Worm (Caenorhabditis elegans) whole organism, L1 larva: Measurements from ENCODE around the gene strd-1.

ENCODE experiments used
- C34B4.2 ChIP-seq: sonication (generic microtip); optimal IDR thresholded peaks from 2 replicates; lab custom pipeline; 2017; ENCODE audit warnings: mild to moderate bottlenecking, missing genetic modification characterization, missing compliant biosample characterization
- alr-1 ChIP-seq: fragments of 200-800 bp; sonication (Bioruptor generic); optimal IDR thresholded peaks from 2 replicates; lab custom pipeline; 2018; ENCODE audit warnings: borderline replicate concordance, mild to moderate bottlenecking, missing genetic modification characterization, missing compliant biosample characterization
- aly-2 ChIP-seq: fragments of 150-350 bp; optimal IDR thresholded peaks from 2 replicates; lab custom pipeline; 2014; ENCODE audit warnings: missing biosample characterization, missing genetic modification characterization
- ama-1 ChIP-seq: fragments of 150-350 bp; optimal IDR thresholded peaks from 2 replicates; lab custom pipeline; 2014
- blmp-1 ChIP-seq: fragments of 150-350 bp; optimal IDR thresholded peaks from 2 replicates; lab custom pipeline; 2014; ENCODE audit warnings: missing biosample characterization, missing genetic modification characterization
- ceh-8 ChIP-seq: fragments of 200-800 bp; sonication (Bioruptor generic); optimal IDR thresholded peaks from 2 replicates; lab custom pipeline; 2018; ENCODE audit warnings: mild to moderate bottlenecking, missing genetic modification characterization, moderate library complexity, missing compliant biosample characterization
- ceh-82 ChIP-seq, 3 experiments: fragments of 150-350 bp in 1 of 3; sonication (generic microtip) in 2 of 3; optimal IDR thresholded peaks; 2 replicates each; lab custom pipeline; 2014 to 2017; ENCODE audit warnings: missing biosample characterization in 3 of 3, missing genetic modification characterization in 3 of 3
- ceh-88 ChIP-seq: fragments of 200-800 bp; sonication (Bioruptor generic); IDR thresholded peaks from 2 replicates; pipeline ENCODE4 v1.3.6; 2022; ENCODE audit warnings: missing genetic modification characterization, missing compliant biosample characterization
- ceh-90 ChIP-seq: sonication (generic microtip); optimal IDR thresholded peaks from 2 replicates; lab custom pipeline; 2016; ENCODE audit warnings: missing genetic modification characterization, missing compliant biosample characterization
- ces-1 ChIP-seq: fragments of 150-350 bp; optimal IDR thresholded peaks from 2 replicates; lab custom pipeline; 2014; ENCODE audit warnings: missing biosample characterization, missing genetic modification reagents, missing genetic modification characterization
- dpl-1 ChIP-seq, 3 experiments: fragments of 150-350 bp in 2 of 3; sonication (generic microtip) in 1 of 3; optimal IDR thresholded peaks; 2 replicates each; lab custom pipeline; 2014 to 2017; ENCODE audit warnings: missing biosample characterization in 3 of 3, missing genetic modification characterization in 3 of 3, missing genetic modification reagents in 3 of 3
- egl-27 ChIP-seq, 2 experiments: fragments of 150-350 bp in 1 of 2; sonication (generic microtip); optimal IDR thresholded peaks; 3 replicates each; lab custom pipeline; 2017 to 2018; ENCODE audit warnings: missing biosample characterization in 2 of 2, missing genetic modification characterization in 2 of 2, missing genetic modification reagents in 2 of 2
- elt-2 ChIP-seq: sonication (generic microtip); optimal IDR thresholded peaks from 2 replicates; lab custom pipeline; 2016; ENCODE audit warnings: missing genetic modification characterization, mild to moderate bottlenecking, inconsistent platforms, missing compliant biosample characterization, missing genetic modification reagents
- elt-3 ChIP-seq, 6 experiments: fragments of 150-350 bp in 1 of 6; sonication (generic microtip); optimal IDR thresholded peaks; 2 replicates each; lab custom pipeline; 2017 to 2018; ENCODE audit warnings: missing biosample characterization in 6 of 6, missing genetic modification characterization in 6 of 6, inconsistent platforms in 1 of 6
- ets-5 ChIP-seq: fragments of 200-800 bp; sonication (Bioruptor generic); IDR thresholded peaks from 2 replicates; pipeline ENCODE4 v1.3.6; 2022; ENCODE audit warnings: missing genetic modification characterization, missing compliant biosample characterization
- fkh-10 ChIP-seq: sonication (generic microtip); optimal IDR thresholded peaks from 2 replicates; lab custom pipeline; 2017; ENCODE audit warnings: missing biosample characterization, missing genetic modification reagents, missing genetic modification characterization
- fkh-8 ChIP-seq: sonication (generic microtip); optimal IDR thresholded peaks from 2 replicates; lab custom pipeline; 2016; ENCODE audit warnings: mild to moderate bottlenecking, missing genetic modification characterization, missing compliant biosample characterization
- hlh-17 ChIP-seq: fragments of 200-800 bp; sonication (Bioruptor generic); optimal IDR thresholded peaks from 2 replicates; lab custom pipeline; 2018; ENCODE audit warnings: missing genetic modification characterization, mild to moderate bottlenecking, missing compliant biosample characterization, moderate library complexity, borderline replicate concordance
- irx-1 ChIP-seq: sonication (generic microtip); optimal IDR thresholded peaks from 2 replicates; lab custom pipeline; 2016; ENCODE audit warnings: missing genetic modification characterization, missing compliant biosample characterization
- jun-1 ChIP-seq: fragments of 150-350 bp; optimal IDR thresholded peaks from 2 replicates; lab custom pipeline; 2014; ENCODE audit warnings: missing biosample characterization, missing genetic modification reagents, missing genetic modification characterization
- lin-13 ChIP-seq: fragments of 150-350 bp; optimal IDR thresholded peaks from 2 replicates; lab custom pipeline; 2014; ENCODE audit warnings: missing biosample characterization, missing genetic modification reagents, missing genetic modification characterization
- lin-15B ChIP-seq: fragments of 150-350 bp; sonication (generic microtip); optimal IDR thresholded peaks from 3 replicates; lab custom pipeline; 2014; ENCODE audit warnings: missing biosample characterization, missing genetic modification characterization
- lin-35 ChIP-seq, 2 experiments: fragments of 150-350 bp; optimal IDR thresholded peaks; 2 replicates each; lab custom pipeline; 2014; ENCODE audit warnings: missing biosample characterization in 2 of 2, missing genetic modification characterization in 2 of 2, missing genetic modification reagents in 2 of 2
- lin-39 ChIP-seq: fragments of 150-350 bp; optimal IDR thresholded peaks from 2 replicates; lab custom pipeline; 2014; ENCODE audit warnings: missing biosample characterization, missing genetic modification reagents, missing genetic modification characterization
- lsy-2 ChIP-seq, 2 experiments: fragments of 150-350 bp; optimal IDR thresholded peaks; 2 replicates each; lab custom pipeline; 2014; ENCODE audit warnings: missing biosample characterization in 2 of 2, missing genetic modification characterization in 2 of 2
- mep-1 ChIP-seq: fragments of 150-350 bp; optimal IDR thresholded peaks from 2 replicates; lab custom pipeline; 2014; ENCODE audit warnings: missing biosample characterization, missing genetic modification characterization
- nhr-11 ChIP-seq: fragments of 150-350 bp; optimal IDR thresholded peaks from 2 replicates; lab custom pipeline; 2014; ENCODE audit warnings: missing biosample characterization, missing genetic modification characterization
- nhr-12 ChIP-seq: sonication (generic microtip); optimal IDR thresholded peaks from 2 replicates; lab custom pipeline; 2017; ENCODE audit warnings: missing biosample characterization, missing genetic modification characterization
- nhr-20 ChIP-seq: sonication (generic microtip); optimal IDR thresholded peaks from 2 replicates; lab custom pipeline; 2016; ENCODE audit warnings: mild to moderate bottlenecking, missing genetic modification characterization, missing compliant biosample characterization
- nhr-28 ChIP-seq: fragments of 150-350 bp; optimal IDR thresholded peaks from 2 replicates; lab custom pipeline; 2014; ENCODE audit warnings: missing biosample characterization, missing genetic modification characterization
- nhr-76 ChIP-seq: sonication (generic microtip); optimal IDR thresholded peaks from 2 replicates; lab custom pipeline; 2017; ENCODE audit warnings: missing biosample characterization, missing genetic modification characterization
- nhr-85 ChIP-seq: sonication (generic microtip); peaks from one replicate; lab custom pipeline; 2016; ENCODE audit warnings: missing genetic modification characterization, inconsistent platforms, missing compliant biosample characterization
- pag-3 ChIP-seq: sonication (generic microtip); optimal IDR thresholded peaks from 2 replicates; lab custom pipeline; 2017; ENCODE audit warnings: missing genetic modification characterization, mild to moderate bottlenecking, missing compliant biosample characterization, antibody characterized with exemption, borderline replicate concordance; ENCODE audit not compliant: insufficient read depth
- pax-3 ChIP-seq: fragments of 200-800 bp; sonication (Bioruptor generic); optimal IDR thresholded peaks from 2 replicates; lab custom pipeline; 2018; ENCODE audit warnings: mild to moderate bottlenecking, missing genetic modification characterization, moderate library complexity, missing compliant biosample characterization
- pqm-1 ChIP-seq: sonication (generic microtip); optimal IDR thresholded peaks from 3 replicates; lab custom pipeline; 2017; ENCODE audit warnings: missing biosample characterization, missing genetic modification characterization
- rnt-1 ChIP-seq: sonication (generic microtip); optimal IDR thresholded peaks from 2 replicates; lab custom pipeline; 2016; ENCODE audit warnings: mild to moderate bottlenecking, missing genetic modification characterization, moderate library complexity, missing compliant biosample characterization
- sox-4 ChIP-seq: sonication (generic microtip); optimal IDR thresholded peaks from 2 replicates; lab custom pipeline; 2016; ENCODE audit warnings: missing genetic modification characterization, missing compliant biosample characterization
- sptf-1 ChIP-seq: fragments of 150-350 bp; optimal IDR thresholded peaks from 2 replicates; lab custom pipeline; 2014; ENCODE audit warnings: missing biosample characterization, missing genetic modification characterization
- unc-62 ChIP-seq: fragments of 150-350 bp; optimal IDR thresholded peaks from 2 replicates; lab custom pipeline; 2014; ENCODE audit warnings: missing biosample characterization, missing genetic modification reagents, missing genetic modification characterization
- unc-86 ChIP-seq: sonication (generic microtip); optimal IDR thresholded peaks from 2 replicates; lab custom pipeline; 2016; ENCODE audit warnings: missing genetic modification characterization, missing compliant biosample characterization
- zip-4 ChIP-seq: fragments of 200-800 bp; sonication (Bioruptor generic); optimal IDR thresholded peaks from 2 replicates; lab custom pipeline; 2018; ENCODE audit warnings: mild to moderate bottlenecking, missing genetic modification characterization, moderate library complexity, missing compliant biosample characterization
- ztf-11 ChIP-seq, 2 experiments: sonication (generic microtip); optimal IDR thresholded peaks; 2 replicates each; lab custom pipeline; 2016 to 2017; ENCODE audit warnings: missing genetic modification characterization in 2 of 2, missing biosample characterization in 1 of 2, missing compliant biosample characterization in 1 of 2

strd-1 gene

DNA sequence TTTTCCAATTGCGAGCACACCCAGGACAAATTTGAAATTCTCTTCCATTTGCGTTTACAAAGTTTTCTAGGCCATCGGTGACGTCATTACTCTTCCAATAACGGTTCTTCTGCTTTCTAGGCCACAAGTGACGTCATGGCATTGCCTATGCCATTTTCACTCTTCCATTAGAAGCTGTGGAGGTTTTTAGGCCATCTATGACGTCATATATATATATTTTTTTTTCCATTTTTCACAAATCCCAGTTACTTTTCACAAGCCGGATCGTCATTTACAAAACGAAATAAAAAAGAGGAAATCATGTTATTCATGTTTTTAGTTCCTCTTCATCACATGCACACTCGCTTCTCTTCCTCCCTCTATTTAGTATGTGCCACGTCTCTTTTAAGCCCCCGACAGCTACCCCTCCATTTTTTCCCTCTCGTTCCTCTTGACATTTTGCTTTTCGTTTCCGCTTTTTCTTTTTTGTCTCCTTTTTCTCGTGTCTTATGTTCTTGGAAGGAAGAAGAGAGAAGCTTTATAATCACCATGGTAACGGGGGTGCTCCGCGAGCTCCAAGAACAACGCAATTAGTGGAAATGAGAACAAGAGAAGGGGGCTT is 44.1 kb upstream of the strd-1 start (continued):
- no peak for TF ChIP-seq ama-1
- no peak for TF ChIP-seq ceh-90 (tag; lab: Kevin White, UChicago)
- TF ChIP-seq lin-15B (tag; lab: Kevin White, UChicago) = no peak
- no peak for TF ChIP-seq ces-1
- TF ChIP-seq lsy-2 (tag; optimal IDR thresholded peaks at IDR 0.05; lab: Kevin White, UChicago) = peak; percentile 10 to 30
- TF ChIP-seq blmp-1 (tag; lab: Kevin White, UChicago) = no peak
- no peak for TF ChIP-seq pqm-1 (tag; lab: Kevin White, UChicago)
- TF ChIP-seq irx-1 (tag; lab: Kevin White, UChicago) = no peak
- TF ChIP-seq sox-4 (tag; lab: Kevin White, UChicago) = peak; percentile 43
- TF ChIP-seq elt-2 (tag; lab: Kevin White, UChicago) = no peak
- no peak for TF ChIP-seq egl-27 (tag; optimal IDR thresholded peaks at IDR 0.05; lab: Kevin White, UChicago)
- no peak for TF ChIP-seq lin-35 (GFP tag; optimal IDR thresholded peaks at IDR 0.05; lab: Kevin White, UChicago)
- TF ChIP-seq ztf-11 (tag; optimal IDR thresholded peaks at IDR 0.05; lab: Kevin White, UChicago) = no peak
- peak; percentile 98 for TF ChIP-seq fkh-8 (tag; lab: Kevin White, UChicago)
- TF ChIP-seq hlh-17 (GFP tag; lab: Kevin White, UChicago) = no peak
- no peak for TF ChIP-seq alr-1 (tag; lab: Kevin White, UChicago)
- TF ChIP-seq sptf-1 (tag; lab: Kevin White, UChicago) = no peak
- TF ChIP-seq nhr-20 (tag; lab: Kevin White, UChicago) = peak; percentile 4
- TF ChIP-seq unc-86 (tag; lab: Kevin White, UChicago) = peak; percentile 12
- no peak for TF ChIP-seq ets-5 (GFP tag; lab: Robert Waterston, UW)
- no peak for TF ChIP-seq elt-3 (tag; optimal IDR thresholded peaks at IDR 0.05; lab: Kevin White, UChicago)
- TF ChIP-seq lin-13 (GFP tag; lab: Kevin White, UChicago) = no peak
- no peak for TF ChIP-seq rnt-1 (tag; lab: Kevin White, UChicago)
- no peak for TF ChIP-seq pag-3
- no peak for TF ChIP-seq jun-1 (tag; lab: Kevin White, UChicago)
- TF ChIP-seq mep-1 (tag; lab: Kevin White, UChicago) = peak; percentile 42
- TF ChIP-seq dpl-1 (GFP tag; optimal IDR thresholded peaks at IDR 0.05; lab: Kevin White, UChicago) = no peak
- TF ChIP-seq ceh-8 (GFP tag; lab: Kevin White, UChicago) = no peak
- TF ChIP-seq nhr-28 (tag; lab: Kevin White, UChicago) = no peak
- no peak for TF ChIP-seq nhr-76 (tag; lab: Kevin White, UChicago)
- TF ChIP-seq pax-3 (tag; lab: Kevin White, UChicago) = peak; percentile 80
- no peak for TF ChIP-seq lin-39 (tag; lab: Kevin White, UChicago)
- TF ChIP-seq fkh-10 (GFP tag; lab: Kevin White, UChicago) = peak; percentile 50
- no peak for TF ChIP-seq nhr-12
- peak in 1 of 3 experiments; percentile 37 for TF ChIP-seq ceh-82 (tag; optimal IDR thresholded peaks at IDR 0.05; lab: Kevin White, UChicago)
- no peak for TF ChIP-seq aly-2 (tag; lab: Kevin White, UChicago)
- TF ChIP-seq ceh-88 (GFP tag; lab: Robert Waterston, UW) = no peak
- no peak for TF ChIP-seq unc-62 (GFP tag; lab: Kevin White, UChicago)
- TF ChIP-seq nhr-85 (tag; lab: Kevin White, UChicago) = no peak
- no peak for TF ChIP-seq C34B4.2 (tag; lab: Kevin White, UChicago)
- no peak for TF ChIP-seq zip-4 (GFP tag; lab: Kevin White, UChicago)
- TF ChIP-seq nhr-11 (tag; lab: Kevin White, UChicago) = peak; percentile 60
